Worm (Caenorhabditis elegans) whole organism, L1 larva: ENCODE data around the gene gon-4.

Experiments used
- F16B12.6 ChIP-seq: fragments of 150-350 bp; optimal IDR thresholded peaks from 2 replicates; lab custom pipeline; 2014; ENCODE audit warnings: missing biosample characterization, missing genetic modification characterization
- aly-2 ChIP-seq: fragments of 150-350 bp; optimal IDR thresholded peaks from 2 replicates; lab custom pipeline; 2014; ENCODE audit warnings: missing biosample characterization, missing genetic modification characterization
- blmp-1 ChIP-seq: fragments of 150-350 bp; optimal IDR thresholded peaks from 2 replicates; lab custom pipeline; 2014; ENCODE audit warnings: missing biosample characterization, missing genetic modification characterization
- ceh-63 ChIP-seq: fragments of 200-800 bp; sonication (Bioruptor generic); optimal IDR thresholded peaks from 2 replicates; lab custom pipeline; 2018; ENCODE audit warnings: mild to moderate bottlenecking, missing genetic modification characterization, missing compliant biosample characterization
- ceh-88 ChIP-seq: fragments of 200-800 bp; sonication (Bioruptor generic); IDR thresholded peaks from 2 replicates; pipeline ENCODE4 v1.3.6; 2022; ENCODE audit warnings: missing genetic modification characterization, missing compliant biosample characterization
- ceh-90 ChIP-seq: sonication (generic microtip); optimal IDR thresholded peaks from 2 replicates; lab custom pipeline; 2016; ENCODE audit warnings: missing genetic modification characterization, missing compliant biosample characterization
- ces-1 ChIP-seq: fragments of 150-350 bp; optimal IDR thresholded peaks from 2 replicates; lab custom pipeline; 2014; ENCODE audit warnings: missing biosample characterization, missing genetic modification reagents, missing genetic modification characterization
- dpl-1 ChIP-seq, 3 experiments: fragments of 150-350 bp in 2 of 3; sonication (generic microtip) in 1 of 3; optimal IDR thresholded peaks; 2 replicates each; lab custom pipeline; 2014 to 2017; ENCODE audit warnings: missing biosample characterization in 3 of 3, missing genetic modification characterization in 3 of 3, missing genetic modification reagents in 3 of 3
- dsc-1 ChIP-seq: sonication (generic microtip); optimal IDR thresholded peaks from 2 replicates; lab custom pipeline; 2016; ENCODE audit warnings: mild to moderate bottlenecking, missing genetic modification characterization, missing compliant biosample characterization
- efl-1 ChIP-seq, 4 experiments: fragments of 150-350 bp; optimal IDR thresholded peaks in 3 of 4; peaks in 1 of 4; 1 replicate in 1 of 4; 2 replicates in 3 of 4; lab custom pipeline; 2014; ENCODE audit warnings: missing biosample characterization in 2 of 4, missing genetic modification characterization in 2 of 4, missing genetic modification reagents in 2 of 4
- efl-3 ChIP-seq: fragments of 200-800 bp; sonication (Bioruptor generic); optimal IDR thresholded peaks from 2 replicates; lab custom pipeline; 2018; ENCODE audit warnings: mild to moderate bottlenecking, missing genetic modification characterization, missing compliant biosample characterization
- egl-13 ChIP-seq: sonication (generic microtip); optimal IDR thresholded peaks from 2 replicates; lab custom pipeline; 2016; ENCODE audit warnings: missing genotype, missing genetic modification reagents, missing genetic modification characterization, missing compliant biosample characterization
- egl-27 ChIP-seq, 2 experiments: fragments of 150-350 bp in 1 of 2; sonication (generic microtip); optimal IDR thresholded peaks; 3 replicates each; lab custom pipeline; 2017 to 2018; ENCODE audit warnings: missing biosample characterization in 2 of 2, missing genetic modification characterization in 2 of 2, missing genetic modification reagents in 2 of 2
- elt-2 ChIP-seq: sonication (generic microtip); optimal IDR thresholded peaks from 2 replicates; lab custom pipeline; 2016; ENCODE audit warnings: missing genetic modification characterization, mild to moderate bottlenecking, inconsistent platforms, missing compliant biosample characterization, missing genetic modification reagents
- elt-3 ChIP-seq, 6 experiments: fragments of 150-350 bp in 1 of 6; sonication (generic microtip); optimal IDR thresholded peaks; 2 replicates each; lab custom pipeline; 2017 to 2018; ENCODE audit warnings: missing biosample characterization in 6 of 6, missing genetic modification characterization in 6 of 6, inconsistent platforms in 1 of 6
- fkh-10 ChIP-seq: sonication (generic microtip); optimal IDR thresholded peaks from 2 replicates; lab custom pipeline; 2017; ENCODE audit warnings: missing biosample characterization, missing genetic modification reagents, missing genetic modification characterization
- fos-1 ChIP-seq: fragments of 150-350 bp; optimal IDR thresholded peaks from 2 replicates; lab custom pipeline; 2014; ENCODE audit warnings: missing biosample characterization, missing genetic modification characterization
- hlh-17 ChIP-seq: fragments of 200-800 bp; sonication (Bioruptor generic); optimal IDR thresholded peaks from 2 replicates; lab custom pipeline; 2018; ENCODE audit warnings: missing genetic modification characterization, mild to moderate bottlenecking, missing compliant biosample characterization, moderate library complexity, borderline replicate concordance
- hlh-4 ChIP-seq: sonication (generic microtip); optimal IDR thresholded peaks from 2 replicates; lab custom pipeline; 2016; ENCODE audit warnings: mild to moderate bottlenecking, missing genetic modification characterization, missing compliant biosample characterization
- isw-1 ChIP-seq: fragments of 200-800 bp; sonication (Bioruptor generic); IDR thresholded peaks from 2 replicates; pipeline ENCODE4 v1.3.6; 2022; ENCODE audit warnings: missing genetic modification characterization, missing compliant biosample characterization
- lin-13 ChIP-seq: fragments of 150-350 bp; optimal IDR thresholded peaks from 2 replicates; lab custom pipeline; 2014; ENCODE audit warnings: missing biosample characterization, missing genetic modification reagents, missing genetic modification characterization
- lin-14 ChIP-seq: fragments of 200-800 bp; sonication (Bioruptor generic); optimal IDR thresholded peaks from 2 replicates; lab custom pipeline; 2018; ENCODE audit warnings: mild to moderate bottlenecking, missing genetic modification characterization, moderate library complexity, missing compliant biosample characterization
- lin-35 ChIP-seq, 2 experiments: fragments of 150-350 bp; optimal IDR thresholded peaks; 2 replicates each; lab custom pipeline; 2014; ENCODE audit warnings: missing biosample characterization in 2 of 2, missing genetic modification characterization in 2 of 2, missing genetic modification reagents in 2 of 2
- lin-39 ChIP-seq: fragments of 150-350 bp; optimal IDR thresholded peaks from 2 replicates; lab custom pipeline; 2014; ENCODE audit warnings: missing biosample characterization, missing genetic modification reagents, missing genetic modification characterization
- lir-3 ChIP-seq: sonication (generic microtip); optimal IDR thresholded peaks from 2 replicates; lab custom pipeline; 2016; ENCODE audit warnings: mild to moderate bottlenecking, missing genetic modification characterization, moderate library complexity, missing compliant biosample characterization; ENCODE audit not compliant: poor library complexity
- lsy-2 ChIP-seq, 2 experiments: fragments of 150-350 bp; optimal IDR thresholded peaks; 2 replicates each; lab custom pipeline; 2014; ENCODE audit warnings: missing biosample characterization in 2 of 2, missing genetic modification characterization in 2 of 2
- mdl-1 ChIP-seq, 2 experiments: fragments of 150-350 bp; optimal IDR thresholded peaks; 2 replicates each; lab custom pipeline; 2014 to 2017; ENCODE audit warnings: missing biosample characterization in 2 of 2, missing genetic modification characterization in 2 of 2, inconsistent platforms in 1 of 2
- mef-2 ChIP-seq: fragments of 150-350 bp; optimal IDR thresholded peaks from 2 replicates; lab custom pipeline; 2014; ENCODE audit warnings: missing biosample characterization, missing genetic modification characterization
- mep-1 ChIP-seq: fragments of 150-350 bp; optimal IDR thresholded peaks from 2 replicates; lab custom pipeline; 2014; ENCODE audit warnings: missing biosample characterization, missing genetic modification characterization
- nhr-11 ChIP-seq: fragments of 150-350 bp; optimal IDR thresholded peaks from 2 replicates; lab custom pipeline; 2014; ENCODE audit warnings: missing biosample characterization, missing genetic modification characterization
- nhr-12 ChIP-seq: sonication (generic microtip); optimal IDR thresholded peaks from 2 replicates; lab custom pipeline; 2017; ENCODE audit warnings: missing biosample characterization, missing genetic modification characterization
- nhr-20 ChIP-seq: sonication (generic microtip); optimal IDR thresholded peaks from 2 replicates; lab custom pipeline; 2016; ENCODE audit warnings: mild to moderate bottlenecking, missing genetic modification characterization, missing compliant biosample characterization
- nhr-237 ChIP-seq: fragments of 150-350 bp; optimal IDR thresholded peaks from 2 replicates; lab custom pipeline; 2014; ENCODE audit warnings: missing biosample characterization, missing genetic modification characterization
- nhr-71 ChIP-seq: sonication (generic microtip); optimal IDR thresholded peaks from 2 replicates; lab custom pipeline; 2016; ENCODE audit warnings: mild to moderate bottlenecking, missing genetic modification characterization, moderate library complexity, missing compliant biosample characterization
- nhr-84 ChIP-seq: sonication (generic microtip); optimal IDR thresholded peaks from 2 replicates; lab custom pipeline; 2017; ENCODE audit warnings: missing biosample characterization, missing genetic modification characterization
- pag-3 ChIP-seq: sonication (generic microtip); optimal IDR thresholded peaks from 2 replicates; lab custom pipeline; 2017; ENCODE audit warnings: missing genetic modification characterization, mild to moderate bottlenecking, missing compliant biosample characterization, antibody characterized with exemption, borderline replicate concordance; ENCODE audit not compliant: insufficient read depth
- pqm-1 ChIP-seq: sonication (generic microtip); optimal IDR thresholded peaks from 3 replicates; lab custom pipeline; 2017; ENCODE audit warnings: missing biosample characterization, missing genetic modification characterization
- rnt-1 ChIP-seq: sonication (generic microtip); optimal IDR thresholded peaks from 2 replicates; lab custom pipeline; 2016; ENCODE audit warnings: mild to moderate bottlenecking, missing genetic modification characterization, moderate library complexity, missing compliant biosample characterization
- skn-1 ChIP-seq: fragments of 150-350 bp; optimal IDR thresholded peaks from 2 replicates; lab custom pipeline; 2014; ENCODE audit warnings: missing biosample characterization, missing genetic modification characterization
- snpc-4 ChIP-seq: fragments of 150-350 bp; optimal IDR thresholded peaks from 2 replicates; lab custom pipeline; 2014; ENCODE audit warnings: missing biosample characterization, missing genetic modification characterization
- snu-23 ChIP-seq: sonication (generic microtip); optimal IDR thresholded peaks from 2 replicates; lab custom pipeline; 2016; ENCODE audit warnings: missing genetic modification characterization, missing compliant biosample characterization
- sptf-1 ChIP-seq: fragments of 150-350 bp; optimal IDR thresholded peaks from 2 replicates; lab custom pipeline; 2014; ENCODE audit warnings: missing biosample characterization, missing genetic modification characterization
- swsn-7 ChIP-seq: sonication (generic microtip); optimal IDR thresholded peaks from 2 replicates; lab custom pipeline; 2016; ENCODE audit warnings: missing genetic modification characterization, missing compliant biosample characterization
- unc-62 ChIP-seq: fragments of 150-350 bp; optimal IDR thresholded peaks from 2 replicates; lab custom pipeline; 2014; ENCODE audit warnings: missing biosample characterization, missing genetic modification reagents, missing genetic modification characterization
- unc-86 ChIP-seq: sonication (generic microtip); optimal IDR thresholded peaks from 2 replicates; lab custom pipeline; 2016; ENCODE audit warnings: missing genetic modification characterization, missing compliant biosample characterization
- unc-98 ChIP-seq: fragments of 200-800 bp; sonication (Bioruptor generic); IDR thresholded peaks from 2 replicates; pipeline ENCODE4 v1.3.6; 2022; ENCODE audit warnings: missing genetic modification characterization, missing compliant biosample characterization
- xbp-1 ChIP-seq: sonication (generic microtip); optimal IDR thresholded peaks from 2 replicates; lab custom pipeline; 2016; ENCODE audit warnings: missing genetic modification characterization, missing compliant biosample characterization
- ztf-4 ChIP-seq: fragments of 150-350 bp; optimal IDR thresholded peaks from 2 replicates; lab custom pipeline; 2014; ENCODE audit warnings: missing biosample characterization, missing genetic modification characterization

Gene gon-4

ce11 chrIV:10176252-10176730, 21.3 kb upstream of the gon-4 start, which contains the start of gene rack-1 (continued):
- no peak for TF ChIP-seq hlh-17 (GFP tag; lab: Kevin White, UChicago)
- TF ChIP-seq ztf-4 = no peak
- no peak for TF ChIP-seq ceh-90 (tag; lab: Kevin White, UChicago)
- TF ChIP-seq ces-1 = no peak
- no peak for TF ChIP-seq nhr-12 (tag; lab: Kevin White, UChicago)
- TF ChIP-seq unc-98 (GFP tag; lab: Robert Waterston, UW) = no peak
- no peak for TF ChIP-seq unc-62 (GFP tag; lab: Kevin White, UChicago)
- TF ChIP-seq blmp-1 (tag; lab: Kevin White, UChicago) = peak; percentile 47
- TF ChIP-seq pqm-1 (tag; lab: Kevin White, UChicago) = no peak
- TF ChIP-seq ceh-88 (GFP tag; lab: Robert Waterston, UW) = no peak
- peak; percentile 74 for TF ChIP-seq nhr-71
- TF ChIP-seq lin-13 (GFP tag; lab: Kevin White, UChicago) = no peak
- peak in 1 of 6 experiments; percentile 51 for TF ChIP-seq elt-3 (tag; optimal IDR thresholded peaks at IDR 0.05; lab: Kevin White, UChicago)
- TF ChIP-seq lir-3 (tag; lab: Kevin White, UChicago) = no peak
- TF ChIP-seq mef-2 = no peak
- peak; percentile 19 for TF ChIP-seq elt-2 (tag; lab: Kevin White, UChicago)
- TF ChIP-seq nhr-11 (tag; lab: Kevin White, UChicago) = no peak
- TF ChIP-seq efl-1 (optimal IDR thresholded peaks at IDR 0.05; lab: Kevin White, UChicago) = peak; percentile 68 to 72
- peak; percentile 65 to 93 for TF ChIP-seq efl-1 (GFP tag; optimal IDR thresholded peaks at IDR 0.05 in 1 of 2; lab: Kevin White, UChicago)
- TF ChIP-seq nhr-237 (tag; lab: Kevin White, UChicago) = no peak
- peak; percentile 46 for TF ChIP-seq rnt-1 (tag; lab: Kevin White, UChicago)
- peak; percentile 7; the same call in 1 of the 2 replicates for TF ChIP-seq isw-1 (GFP tag; lab: Robert Waterston, UW)
- no peak for TF ChIP-seq nhr-84 (tag; lab: Kevin White, UChicago)
- no peak for TF ChIP-seq fos-1 (tag; lab: Kevin White, UChicago)
- peak; percentile 15 for TF ChIP-seq snpc-4 (tag; lab: Kevin White, UChicago)
- TF ChIP-seq skn-1 (tag; lab: Kevin White, UChicago) = peak; percentile 26
- peak; percentile 39 for TF ChIP-seq F16B12.6 (tag; lab: Kevin White, UChicago)
- peak; percentile 66 to 70 for TF ChIP-seq lin-35 (GFP tag; optimal IDR thresholded peaks at IDR 0.05; lab: Kevin White, UChicago)
- TF ChIP-seq egl-27 (tag; optimal IDR thresholded peaks at IDR 0.05; lab: Kevin White, UChicago) = no peak
- no peak for TF ChIP-seq sptf-1 (tag; lab: Kevin White, UChicago)
- TF ChIP-seq unc-86 = no peak
- TF ChIP-seq fkh-10 (GFP tag; lab: Kevin White, UChicago) = no peak
- TF ChIP-seq efl-3 = no peak

ce11 chrIV:10177779-10178178, 19.8 kb upstream of the gon-4 start, which contains the start of gene mspn-1:
Gene mspn-1 (plus strand): TSS chrIV:10177968.
- TF ChIP-seq lsy-2 (tag; optimal IDR thresholded peaks at IDR 0.05; lab: Kevin White, UChicago) (peak in 1 of 2 experiments; percentile 25), aly-2 (tag; lab: Kevin White, UChicago) (peak; percentile 27), ceh-63 (GFP tag; lab: Kevin White, UChicago) (no peak)

ce11 chrIV:10180133-10180749, 17.4 kb upstream of the gon-4 start, which contains the start of gene gta-1:
Gene gta-1 (plus strand): TSS chrIV:10180660.
- TF ChIP-seq lin-14 (GFP tag; lab: Kevin White, UChicago) = peak; percentile 74
- TF ChIP-seq nhr-84 (tag; lab: Kevin White, UChicago) = no peak
- peak; percentile 19 for TF ChIP-seq swsn-7
- peak; percentile 7 for TF ChIP-seq xbp-1 (tag; lab: Kevin White, UChicago)
- no peak for TF ChIP-seq pag-3 (tag; lab: Kevin White, UChicago)
- peak; percentile 36 for TF ChIP-seq lin-39
- peak in 1 of 2 experiments; percentile 52 for TF ChIP-seq mdl-1 (tag; optimal IDR thresholded peaks at IDR 0.05; lab: Kevin White, UChicago)
- no peak for TF ChIP-seq sptf-1 (tag; lab: Kevin White, UChicago)
- TF ChIP-seq snu-23 (GFP tag; lab: Kevin White, UChicago) = peak; percentile 65
- TF ChIP-seq nhr-20 (tag; lab: Kevin White, UChicago) = peak; percentile 57
- peak; percentile 11 for TF ChIP-seq mep-1
- TF ChIP-seq egl-13 (tag; lab: Kevin White, UChicago) = no peak
- peak; percentile 93 for TF ChIP-seq blmp-1 (tag; lab: Kevin White, UChicago)
- TF ChIP-seq dpl-1 (GFP tag; optimal IDR thresholded peaks at IDR 0.05; lab: Kevin White, UChicago) = peak in 2 of 3 experiments; percentile 18 to 19
- TF ChIP-seq hlh-4 = no peak
- peak; percentile 49 for TF ChIP-seq dsc-1
- TF ChIP-seq efl-1 (optimal IDR thresholded peaks at IDR 0.05; lab: Kevin White, UChicago) = peak in 1 of 2 experiments; percentile 18
- TF ChIP-seq efl-1 (GFP tag; optimal IDR thresholded peaks at IDR 0.05 in 1 of 2; lab: Kevin White, UChicago) = peak; percentile 28 to 89
- no peak for TF ChIP-seq skn-1 (tag; lab: Kevin White, UChicago)
